Fruit fly (Drosophila melanogaster): Measurements from ENCODE around the gene CG10654.

Gene CG10654

DNA sequence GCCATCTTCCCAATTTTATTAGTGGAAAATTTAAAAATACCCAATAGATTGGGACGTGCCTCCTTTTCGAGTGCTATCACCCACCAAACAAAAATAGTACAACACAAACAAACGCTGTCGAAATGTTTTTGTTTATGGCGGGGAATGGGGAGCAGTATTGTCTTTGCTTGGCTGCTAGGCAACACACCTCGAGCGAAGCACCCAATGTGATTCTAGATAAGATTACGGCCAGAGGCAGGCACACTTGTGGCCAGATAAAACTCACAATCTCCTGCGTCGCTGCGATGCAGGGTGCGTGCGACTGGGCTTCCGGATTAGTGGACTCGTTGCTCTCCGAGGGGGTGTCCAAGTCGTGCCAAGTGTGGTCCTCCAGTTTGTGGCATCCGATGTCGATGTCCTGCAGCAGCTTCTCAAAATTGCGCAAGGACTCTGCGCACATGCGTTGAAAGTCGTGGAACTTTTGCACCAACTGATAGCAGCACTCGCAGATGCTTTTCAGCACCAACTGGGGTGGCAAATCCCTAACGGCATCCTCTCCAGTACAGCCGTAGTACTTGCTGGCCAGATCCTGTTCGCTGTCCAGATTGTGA is 582 bp downstream of the CG10654 start:
- TF ChIP-seq h (GFP tag; optimal IDR thresholded peaks at IDR 0.05) (peak; percentile 75), dsf (GFP tag; optimal IDR thresholded peaks at IDR 0.05; ENCODE audit: borderline replicate concordance) (no peak)

DNA sequence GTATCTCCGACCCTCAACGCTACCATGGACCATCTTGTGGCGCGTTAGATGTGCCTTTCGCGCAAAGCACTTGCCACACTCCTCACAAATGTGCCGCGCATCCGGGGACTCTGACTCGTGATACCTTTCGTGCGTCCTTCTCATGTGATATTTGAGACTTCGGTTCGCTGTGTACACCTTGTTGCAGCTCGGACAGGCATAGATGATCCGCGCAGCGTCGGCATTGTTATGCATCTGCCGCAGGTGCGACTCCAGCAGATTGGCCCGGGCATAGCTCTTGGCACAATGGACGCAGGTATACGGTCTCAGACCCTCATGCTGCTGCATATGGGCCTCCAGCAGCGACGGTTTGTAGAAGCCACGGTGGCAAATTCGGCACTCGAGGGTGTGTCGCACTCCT is 1.6 kb downstream of the CG10654 start:
- TF ChIP-seq Hr83 (GFP tag; optimal IDR thresholded peaks at IDR 0.05; ENCODE audit: poor library complexity, severe bottlenecking): no peak
- no peak for TF ChIP-seq Hr78 (GFP tag; optimal IDR thresholded peaks at IDR 0.05)
- TF ChIP-seq Sp1 (GFP tag; optimal IDR thresholded peaks at IDR 0.05): no peak
- no peak for TF ChIP-seq GATAd (GFP tag; optimal IDR thresholded peaks at IDR 0.05)
- TF ChIP-seq jim (GFP tag; optimal IDR thresholded peaks at IDR 0.05): no peak
- TF ChIP-seq Abd-B (GFP tag; optimal IDR thresholded peaks at IDR 0.05): no peak
- TF ChIP-seq Hnf4 (GFP tag; optimal IDR thresholded peaks at IDR 0.05): no peak
- TF ChIP-seq Rel (GFP tag; optimal IDR thresholded peaks at IDR 0.05): no peak
- no peak for TF ChIP-seq Rel (tag; optimal IDR thresholded peaks at IDR 0.05)
- no peak for TF ChIP-seq dsf (GFP tag; optimal IDR thresholded peaks at IDR 0.05; ENCODE audit: borderline replicate concordance)
- TF ChIP-seq rgr (GFP tag; optimal IDR thresholded peaks at IDR 0.05): no peak
- TF ChIP-seq psq (GFP tag; optimal IDR thresholded peaks at IDR 0.05): no peak
- no peak for TF ChIP-seq Vsx2 (GFP tag; optimal IDR thresholded peaks at IDR 0.05; ENCODE audit: partially characterized antibody)
- no peak for TF ChIP-seq woc (GFP tag; optimal IDR thresholded peaks at IDR 0.05)
- TF ChIP-seq sv (GFP tag; optimal IDR thresholded peaks at IDR 0.05): no peak
- no peak for TF ChIP-seq Jra (GFP tag; optimal IDR thresholded peaks at IDR 0.05)
- no peak for TF ChIP-seq N (GFP tag; optimal IDR thresholded peaks at IDR 0.05)
- no peak for TF ChIP-seq br (GFP tag; optimal IDR thresholded peaks at IDR 0.05)

DNA sequence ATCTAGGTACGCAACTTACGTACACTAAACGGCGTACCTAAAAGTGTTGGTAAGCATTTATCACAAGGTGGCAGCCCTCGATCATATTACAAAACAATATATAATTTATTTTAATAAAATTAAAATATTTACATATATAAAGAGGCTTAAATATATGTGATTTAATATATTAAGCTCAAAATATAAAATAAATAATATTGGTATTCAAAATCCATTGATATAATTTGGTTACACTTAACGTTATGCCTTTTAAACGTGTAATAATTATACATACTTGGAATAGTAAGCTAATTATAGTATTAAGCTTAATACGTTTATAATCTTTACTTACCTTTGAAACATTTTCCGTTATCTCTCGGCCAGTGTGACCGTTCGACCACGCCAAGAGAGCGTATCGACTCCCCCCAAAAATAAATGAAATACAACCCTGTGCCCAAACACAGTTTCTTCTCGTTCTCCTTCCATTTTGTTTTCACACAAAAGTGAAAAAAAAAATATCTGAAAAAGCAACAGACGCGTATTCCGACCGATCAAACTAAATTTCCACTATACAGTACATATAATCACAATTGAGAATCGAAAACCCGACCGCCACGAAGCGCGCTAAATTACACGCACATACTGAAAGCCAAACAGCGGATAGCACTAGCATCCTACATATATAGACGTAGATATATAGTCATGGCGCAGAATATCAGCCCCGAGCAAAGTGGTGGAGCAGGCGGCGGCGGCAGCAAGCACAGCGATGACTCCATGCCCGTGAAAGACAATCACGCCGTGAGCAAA is 3.6 kb downstream of the CG10654 start, which contains the start of the genes CG10646 and vih:
Gene CG10646, minus strand, starts transcription at position 30 of the 786 bp plus-strand sequence.
Gene vih, plus strand, starts transcription at position 428 of the 786 bp plus-strand sequence.
- TF ChIP-seq brk (GFP tag; optimal IDR thresholded peaks at IDR 0.05) (no peak), CrebA (GFP tag; optimal IDR thresholded peaks at IDR 0.05; ENCODE audit: borderline replicate concordance) (no peak), Dfd (GFP tag; optimal IDR thresholded peaks at IDR 0.05) (no peak), Hr83 (GFP tag; optimal IDR thresholded peaks at IDR 0.05; ENCODE audit: poor library complexity, severe bottlenecking) (peak; percentile 47), CG32264 (GFP tag; optimal IDR thresholded peaks at IDR 0.05) (no peak), Hnf4 (GFP tag; optimal IDR thresholded peaks at IDR 0.05) (no peak), pan (optimal IDR thresholded peaks at IDR 0.05) (no peak), Sp1 (GFP tag; optimal IDR thresholded peaks at IDR 0.05) (peak; percentile 54), fru (GFP tag; optimal IDR thresholded peaks at IDR 0.05) (peak; percentile 50), Dif (GFP tag; optimal IDR thresholded peaks at IDR 0.05; ENCODE audit: partially characterized antibody) (no peak), rgr (GFP tag; optimal IDR thresholded peaks at IDR 0.05) (peak; percentile 60), HLH106 (tag; optimal IDR thresholded peaks at IDR 0.05) (peak; percentile 45), h (GFP tag; optimal IDR thresholded peaks at IDR 0.05) (peak; percentile 59), Jra (GFP tag; optimal IDR thresholded peaks at IDR 0.05) (no peak), Vsx2 (GFP tag; optimal IDR thresholded peaks at IDR 0.05; ENCODE audit: partially characterized antibody) (no peak), dsf (GFP tag; optimal IDR thresholded peaks at IDR 0.05; ENCODE audit: borderline replicate concordance) (peak; percentile 24), sv (GFP tag; optimal IDR thresholded peaks at IDR 0.05) (no peak), CG9705 (GFP tag; optimal IDR thresholded peaks at IDR 0.05) (peak; percentile 40), N (GFP tag; optimal IDR thresholded peaks at IDR 0.05) (no peak), lola (GFP tag; optimal IDR thresholded peaks at IDR 0.05) (no peak), dmrt93B (GFP tag; optimal IDR thresholded peaks at IDR 0.05) (no peak), jim (GFP tag; optimal IDR thresholded peaks at IDR 0.05) (no peak), Myc (optimal IDR thresholded peaks at IDR 0.05) (peak; percentile 47), foxo (GFP tag; optimal IDR thresholded peaks at IDR 0.05) (peak in 1 of 2 experiments; percentile 66), Hr78 (GFP tag; optimal IDR thresholded peaks at IDR 0.05) (no peak), ey (GFP tag; optimal IDR thresholded peaks at IDR 0.05) (peak; percentile 12), woc (GFP tag; optimal IDR thresholded peaks at IDR 0.05) (no peak), tai (GFP tag; optimal IDR thresholded peaks at IDR 0.05) (no peak), usp (GFP tag; optimal IDR thresholded peaks at IDR 0.05) (no peak), OdsH (GFP tag; optimal IDR thresholded peaks at IDR 0.05) (peak; percentile 37), Rel (GFP tag; optimal IDR thresholded peaks at IDR 0.05) (no peak), Rel (tag; optimal IDR thresholded peaks at IDR 0.05) (peak; percentile 43), psq (GFP tag; optimal IDR thresholded peaks at IDR 0.05) (peak; percentile 67), sage (GFP tag; optimal IDR thresholded peaks at IDR 0.05) (no peak), br (GFP tag; optimal IDR thresholded peaks at IDR 0.05) (peak; percentile 11), Mio (GFP tag; optimal IDR thresholded peaks at IDR 0.05) (no peak), dl (GFP tag; optimal IDR thresholded peaks at IDR 0.05; ENCODE audit: insufficient read depth in 1 of 2, partially characterized antibody in 2 of 2) (no peak), Abd-B (GFP tag; optimal IDR thresholded peaks at IDR 0.05) (no peak), GATAd (GFP tag; optimal IDR thresholded peaks at IDR 0.05) (no peak)

All from whole organism, wandering third instar larva.